Fruit fly (Drosophila melanogaster) whole organism, pupa: ENCODE measurements around the gene CG44325.
A peak's percentile ranks its signal among the peaks of the same experiment; 100 is the strongest.

ENCODE experiments used
- CG12605 ChIP-seq: fragments of 200-800 bp; sonication (Bioruptor generic); IDR thresholded peaks from 2 replicates; pipeline ENCODE4 v1.3.6; 2022; ENCODE audit warnings: missing biosample characterization, missing genetic modification characterization
- CG34367 ChIP-seq: fragments of 200-800 bp; sonication (Bioruptor generic); optimal IDR thresholded peaks from 2 replicates; lab custom pipeline; 2018; ENCODE audit warnings: missing biosample characterization, mild to moderate bottlenecking, missing genetic modification characterization
- CG8159 ChIP-seq: fragments of 200-800 bp; sonication (Bioruptor generic); optimal IDR thresholded peaks from 3 replicates; lab custom pipeline; 2018; ENCODE audit warnings: missing biosample characterization, mild to moderate bottlenecking, missing genetic modification characterization, moderate library complexity
- CG8301 ChIP-seq: fragments of 200-800 bp; sonication (Bioruptor generic); optimal IDR thresholded peaks from 2 replicates; lab custom pipeline; 2018; ENCODE audit warnings: missing biosample characterization, mild to moderate bottlenecking, missing genetic modification characterization
- D1 ChIP-seq: fragments of 200-800 bp; sonication (Bioruptor generic); optimal IDR thresholded peaks from 2 replicates; lab custom pipeline; 2018; ENCODE audit warnings: missing biosample characterization, mild to moderate bottlenecking, missing genetic modification characterization, moderate library complexity
- Pif1B ChIP-seq: fragments of 200-800 bp; sonication (Bioruptor generic); optimal IDR thresholded peaks from 3 replicates; lab custom pipeline; 2016; ENCODE audit warnings: missing biosample characterization, missing genetic modification characterization
- Snoo ChIP-seq: fragments of 200-800 bp; sonication (Bioruptor generic); optimal IDR thresholded peaks from 3 replicates; lab custom pipeline; 2017; ENCODE audit warnings: missing biosample characterization, mild to moderate bottlenecking, missing genetic modification characterization, inconsistent platforms
- fd96Ca ChIP-seq: fragments of 200-800 bp; sonication (Bioruptor generic); IDR thresholded peaks from 3 replicates; pipeline ENCODE4 v1.3.6; 2022; ENCODE audit warnings: missing biosample characterization, missing genetic modification characterization
- gl ChIP-seq: fragments of 200-800 bp; sonication (Bioruptor generic); optimal IDR thresholded peaks from 2 replicates; lab custom pipeline; 2018; ENCODE audit warnings: missing biosample characterization, mild to moderate bottlenecking, missing genetic modification characterization

DNA sequence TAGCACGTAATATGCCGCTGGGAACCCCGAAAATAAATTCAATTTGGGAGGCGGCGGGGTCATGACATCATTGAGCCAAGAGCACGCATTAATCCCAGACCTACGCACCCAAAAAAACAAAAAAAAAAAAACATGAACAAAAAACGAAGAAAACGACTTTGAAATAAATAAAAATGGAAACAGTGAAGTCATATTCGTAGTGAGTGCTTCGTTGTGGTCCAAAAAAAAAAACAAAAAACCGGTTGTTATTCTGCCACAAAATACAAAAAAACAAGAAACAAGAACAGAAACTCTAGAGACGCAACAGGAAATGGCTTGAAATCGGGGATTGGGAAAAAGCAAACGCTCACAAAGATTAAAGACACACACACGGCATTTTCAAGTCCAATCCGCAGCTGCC is 741 bp downstream of the CG44325 start:
- peak; percentile 40; the same call in 1 of the 2 replicates for TF ChIP-seq CG12605 (GFP tag; lab: Robert Waterston, UW)
- TF ChIP-seq Pif1B = no peak
- TF ChIP-seq D1 (tag; lab: Kevin White, UChicago) = no peak
- peak; percentile 43 for TF ChIP-seq CG34367 (tag; lab: Kevin White, UChicago)
- peak; percentile 48 for TF ChIP-seq gl (tag; lab: Kevin White, UChicago)
- TF ChIP-seq Snoo (tag; lab: Kevin White, UChicago) = no peak
- TF ChIP-seq fd96Ca (GFP tag; lab: Robert Waterston, UW) = no peak
- TF ChIP-seq CG8159 (tag; lab: Kevin White, UChicago) = no peak
- TF ChIP-seq CG8301 (tag; lab: Kevin White, UChicago) = no peak
